Worm (Caenorhabditis elegans) whole organism, mixed stage, embryonic: ENCODE data around the gene sru-3.

ENCODE experiments used
- M03D4.4 ChIP-seq: sonication (generic microtip); optimal IDR thresholded peaks from 2 replicates; lab custom pipeline; 2017; ENCODE audit warnings: mild to moderate bottlenecking, missing genetic modification characterization, missing compliant biosample characterization
- bed-3 ChIP-seq: fragments of 200-800 bp; sonication (Bioruptor generic); optimal IDR thresholded peaks from 3 replicates; lab custom pipeline; 2018; ENCODE audit warnings: mild to moderate bottlenecking, missing genetic modification characterization, moderate library complexity, missing compliant biosample characterization
- blmp-1 ChIP-seq: fragments of 150-350 bp; optimal IDR thresholded peaks from 2 replicates; lab custom pipeline; 2014; ENCODE audit warnings: missing biosample characterization, missing genetic modification characterization
- ceh-39 ChIP-seq: fragments of 150-350 bp; optimal IDR thresholded peaks from 2 replicates; lab custom pipeline; 2014; ENCODE audit warnings: missing biosample characterization, missing genetic modification characterization
- ceh-43 ChIP-seq: fragments of 200-800 bp; sonication (Bioruptor generic); optimal IDR thresholded peaks from 2 replicates; lab custom pipeline; 2018; ENCODE audit warnings: mild to moderate bottlenecking, missing genetic modification characterization, moderate library complexity, missing compliant biosample characterization
- ceh-83 ChIP-seq: fragments of 200-800 bp; sonication (Bioruptor generic); optimal IDR thresholded peaks from 2 replicates; lab custom pipeline; 2018; ENCODE audit warnings: mild to moderate bottlenecking, missing genetic modification characterization, missing compliant biosample characterization
- ces-1 ChIP-seq: fragments of 150-350 bp; optimal IDR thresholded peaks from 2 replicates; lab custom pipeline; 2014; ENCODE audit warnings: missing biosample characterization, missing genetic modification reagents, missing genetic modification characterization
- cnd-1 ChIP-seq: fragments of 200-800 bp; sonication (Bioruptor generic); optimal IDR thresholded peaks from 2 replicates; lab custom pipeline; 2018; ENCODE audit warnings: mild to moderate bottlenecking, missing genetic modification characterization, missing compliant biosample characterization
- drap-1 ChIP-seq: fragments of 200-800 bp; sonication (Bioruptor generic); optimal IDR thresholded peaks from 3 replicates; lab custom pipeline; 2018; ENCODE audit warnings: mild to moderate bottlenecking, missing genetic modification characterization, missing compliant biosample characterization
- elt-3 ChIP-seq: fragments of 150-350 bp; optimal IDR thresholded peaks from 2 replicates; lab custom pipeline; 2014; ENCODE audit warnings: missing biosample characterization, missing genetic modification characterization
- flh-1 ChIP-seq: fragments of 200-800 bp; sonication (Bioruptor generic); optimal IDR thresholded peaks from 2 replicates; lab custom pipeline; 2018; ENCODE audit warnings: mild to moderate bottlenecking, missing genetic modification characterization, moderate library complexity, missing compliant biosample characterization
- ham-2 ChIP-seq: fragments of 200-800 bp; sonication (Bioruptor generic); optimal IDR thresholded peaks from 2 replicates; lab custom pipeline; 2018; ENCODE audit warnings: mild to moderate bottlenecking, missing genetic modification characterization, missing compliant biosample characterization
- hlh-1 ChIP-seq: fragments of 150-350 bp; optimal IDR thresholded peaks from 2 replicates; lab custom pipeline; 2014; ENCODE audit warnings: missing biosample characterization, missing genetic modification reagents, missing genetic modification characterization
- lin-13 ChIP-seq: fragments of 150-350 bp; optimal IDR thresholded peaks from 2 replicates; lab custom pipeline; 2014; ENCODE audit warnings: missing biosample characterization, missing genetic modification characterization
- lin-32 ChIP-seq: fragments of 200-800 bp; sonication (Bioruptor generic); optimal IDR thresholded peaks from 2 replicates; lab custom pipeline; 2018; ENCODE audit warnings: mild to moderate bottlenecking, missing genetic modification characterization, missing compliant biosample characterization
- lsy-2 ChIP-seq: fragments of 150-350 bp; optimal IDR thresholded peaks from 2 replicates; lab custom pipeline; 2014; ENCODE audit warnings: missing biosample characterization, missing genetic modification characterization
- mab-5 ChIP-seq: fragments of 150-350 bp; optimal IDR thresholded peaks from 2 replicates; lab custom pipeline; 2014; ENCODE audit warnings: missing biosample characterization, missing genetic modification characterization
- mep-1 ChIP-seq: fragments of 150-350 bp; optimal IDR thresholded peaks from 2 replicates; lab custom pipeline; 2017; ENCODE audit warnings: missing biosample characterization, missing genetic modification reagents, missing genetic modification characterization, inconsistent platforms
- mls-2 ChIP-seq: sonication (generic microtip); optimal IDR thresholded peaks from 2 replicates; lab custom pipeline; 2016; ENCODE audit warnings: mild to moderate bottlenecking, missing genetic modification characterization, moderate library complexity, missing compliant biosample characterization
- nhr-12 ChIP-seq: fragments of 150-350 bp; optimal IDR thresholded peaks from 2 replicates; lab custom pipeline; 2014; ENCODE audit warnings: missing biosample characterization, missing genetic modification characterization
- nhr-2 ChIP-seq: fragments of 150-350 bp; optimal IDR thresholded peaks from 2 replicates; lab custom pipeline; 2014; ENCODE audit warnings: missing biosample characterization, missing genetic modification characterization
- nhr-237 ChIP-seq: fragments of 150-350 bp; optimal IDR thresholded peaks from 2 replicates; lab custom pipeline; 2014; ENCODE audit warnings: missing biosample characterization, missing genetic modification characterization
- nhr-28 ChIP-seq: fragments of 150-350 bp; optimal IDR thresholded peaks from 2 replicates; lab custom pipeline; 2014; ENCODE audit warnings: missing biosample characterization, missing genetic modification characterization
- nhr-76 ChIP-seq: sonication (generic microtip); optimal IDR thresholded peaks from 2 replicates; lab custom pipeline; 2017; ENCODE audit warnings: missing biosample characterization, missing genetic modification characterization
- pha-4 ChIP-seq: fragments of 150-350 bp; optimal IDR thresholded peaks from 2 replicates; lab custom pipeline; 2018; ENCODE audit warnings: missing biosample characterization, missing genetic modification reagents, missing genetic modification characterization
- sem-2 ChIP-seq: fragments of 200-800 bp; sonication (Bioruptor generic); optimal IDR thresholded peaks from 2 replicates; lab custom pipeline; 2018; ENCODE audit warnings: mild to moderate bottlenecking, missing genetic modification characterization, missing compliant biosample characterization
- snpc-4 ChIP-seq: fragments of 150-350 bp; optimal IDR thresholded peaks from 2 replicates; lab custom pipeline; 2014; ENCODE audit warnings: missing biosample characterization, missing genetic modification characterization
- sptf-1 ChIP-seq: sonication (generic microtip); optimal IDR thresholded peaks from 2 replicates; lab custom pipeline; 2017; ENCODE audit warnings: mild to moderate bottlenecking, missing genetic modification characterization, moderate library complexity, missing compliant biosample characterization
- tbx-8 ChIP-seq: fragments of 200-800 bp; sonication (Bioruptor generic); optimal IDR thresholded peaks from 2 replicates; lab custom pipeline; 2018; ENCODE audit warnings: mild to moderate bottlenecking, missing genetic modification characterization, moderate library complexity, missing compliant biosample characterization
- unc-120 ChIP-seq: sonication (generic microtip); optimal IDR thresholded peaks from 2 replicates; lab custom pipeline; 2017; ENCODE audit warnings: missing genetic modification characterization, missing compliant biosample characterization; ENCODE audit not compliant: poor library complexity, severe bottlenecking
- unc-39 ChIP-seq: fragments of 150-350 bp; optimal IDR thresholded peaks from 2 replicates; lab custom pipeline; 2014; ENCODE audit warnings: missing biosample characterization, missing genetic modification characterization
- unc-62 ChIP-seq: fragments of 150-350 bp; optimal IDR thresholded peaks from 2 replicates; lab custom pipeline; 2014; ENCODE audit warnings: missing biosample characterization, missing genetic modification reagents, missing genetic modification characterization
- zip-8 ChIP-seq: fragments of 150-350 bp; optimal IDR thresholded peaks from 2 replicates; lab custom pipeline; 2014; ENCODE audit warnings: missing biosample characterization, missing genetic modification characterization
- ztf-11 ChIP-seq: fragments of 150-350 bp; optimal IDR thresholded peaks from 2 replicates; lab custom pipeline; 2014; ENCODE audit warnings: missing biosample characterization, missing genetic modification characterization

sru-3 gene

DNA sequence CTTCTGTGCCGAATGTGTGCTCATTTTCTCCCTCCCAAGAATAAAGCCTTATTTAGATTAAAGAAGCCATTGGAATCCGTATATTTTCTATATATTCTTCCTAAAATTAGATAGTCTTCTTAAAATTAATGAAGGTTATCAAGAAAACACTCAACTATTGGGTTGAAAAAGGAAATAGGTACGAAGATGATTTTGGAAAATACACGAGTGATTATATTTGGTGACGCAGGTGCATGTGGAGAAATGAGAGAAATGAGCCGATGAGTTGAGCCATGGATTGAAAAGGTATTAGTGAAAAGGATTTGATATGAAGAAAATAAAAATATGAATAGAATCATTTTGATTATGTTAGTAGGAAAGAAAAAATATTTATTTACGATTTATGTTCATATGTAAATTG, 15.5 kb upstream of the sru-3 start, which contains the start of gene cng-3:
TSS of gene cng-3 (minus strand) at position 102 of the 400 bp plus-strand sequence.
- TF ChIP-seq mls-2 (tag; lab: Kevin White, UChicago): no peak
- no peak for TF ChIP-seq snpc-4 (tag; lab: Kevin White, UChicago)
- no peak for TF ChIP-seq nhr-76 (tag; lab: Kevin White, UChicago)
- TF ChIP-seq pha-4 (tag; lab: Kevin White, UChicago): no peak
- no peak for TF ChIP-seq ceh-39
- no peak for TF ChIP-seq sptf-1 (tag; lab: Kevin White, UChicago)
- no peak for TF ChIP-seq elt-3 (tag; lab: Kevin White, UChicago)
- TF ChIP-seq unc-39 (tag; lab: Kevin White, UChicago): no peak
- no peak for TF ChIP-seq ham-2 (GFP tag; lab: Kevin White, UChicago)
- TF ChIP-seq nhr-2: no peak
- no peak for TF ChIP-seq lin-13 (tag; lab: Kevin White, UChicago)
- TF ChIP-seq nhr-12: no peak
- no peak for TF ChIP-seq ztf-11 (tag; lab: Kevin White, UChicago)
- TF ChIP-seq lin-32 (GFP tag; lab: Kevin White, UChicago): no peak
- no peak for TF ChIP-seq mep-1 (tag; lab: Kevin White, UChicago)
- TF ChIP-seq cnd-1: no peak
- TF ChIP-seq drap-1 (GFP tag; lab: Kevin White, UChicago): no peak
- no peak for TF ChIP-seq unc-120 (tag; lab: Kevin White, UChicago)
- TF ChIP-seq nhr-237 (tag; lab: Kevin White, UChicago): no peak

DNA sequence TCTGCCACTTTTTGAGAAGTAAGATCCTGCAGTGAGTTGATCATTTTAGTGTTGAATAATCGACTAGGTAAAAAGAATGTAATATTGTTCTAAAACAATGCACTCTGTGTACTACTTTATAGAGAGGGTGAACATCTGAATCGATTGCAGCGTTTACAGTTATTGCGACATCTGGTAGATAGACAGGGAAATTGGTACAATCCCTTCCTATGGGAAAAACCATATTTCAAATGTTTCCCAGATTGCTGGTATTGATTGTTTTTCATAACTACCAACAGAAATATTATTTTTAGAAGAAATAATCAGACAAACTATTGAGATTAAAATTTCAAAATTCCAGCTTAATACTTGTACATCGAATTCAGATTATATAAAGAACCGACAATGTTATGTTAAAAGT, 11.4 kb upstream of the sru-3 start, which contains the start of gene gadr-2:
TSS of gene gadr-2 (minus strand) at position 101 of the 400 bp plus-strand sequence.
- TF ChIP-seq lin-32 (GFP tag; lab: Kevin White, UChicago) (no peak), ces-1 (no peak), nhr-28 (tag; lab: Kevin White, UChicago) (no peak), sptf-1 (tag; lab: Kevin White, UChicago) (no peak), unc-39 (tag; lab: Kevin White, UChicago) (no peak), ceh-83 (GFP tag; lab: Kevin White, UChicago) (no peak), nhr-12 (no peak), lsy-2 (tag; lab: Kevin White, UChicago) (no peak), bed-3 (no peak), cnd-1 (no peak), ztf-11 (tag; lab: Kevin White, UChicago) (no peak), ceh-43 (no peak), elt-3 (tag; lab: Kevin White, UChicago) (no peak), pha-4 (tag; lab: Kevin White, UChicago) (no peak), lin-13 (tag; lab: Kevin White, UChicago) (no peak), snpc-4 (tag; lab: Kevin White, UChicago) (no peak)

ce11 chrIV:9485972-9486371, 10.4 kb upstream of the sru-3 start, which contains the start of gene sru-2:
Gene sru-2 (plus strand): TSS chrIV:9486272.
- TF ChIP-seq drap-1 (GFP tag; lab: Kevin White, UChicago) (no peak), sem-2 (GFP tag; lab: Kevin White, UChicago) (no peak), ces-1 (no peak), M03D4.4 (tag; lab: Kevin White, UChicago) (no peak), zip-8 (tag; lab: Kevin White, UChicago) (no peak), nhr-12 (no peak), cnd-1 (no peak), ztf-11 (tag; lab: Kevin White, UChicago) (no peak), unc-62 (GFP tag; lab: Kevin White, UChicago) (no peak), hlh-1 (no peak), nhr-28 (tag; lab: Kevin White, UChicago) (no peak), nhr-76 (tag; lab: Kevin White, UChicago) (no peak), mls-2 (tag; lab: Kevin White, UChicago) (no peak), nhr-2 (no peak), ceh-83 (GFP tag; lab: Kevin White, UChicago) (no peak), flh-1 (no peak), ceh-39 (no peak), sptf-1 (tag; lab: Kevin White, UChicago) (no peak)

DNA sequence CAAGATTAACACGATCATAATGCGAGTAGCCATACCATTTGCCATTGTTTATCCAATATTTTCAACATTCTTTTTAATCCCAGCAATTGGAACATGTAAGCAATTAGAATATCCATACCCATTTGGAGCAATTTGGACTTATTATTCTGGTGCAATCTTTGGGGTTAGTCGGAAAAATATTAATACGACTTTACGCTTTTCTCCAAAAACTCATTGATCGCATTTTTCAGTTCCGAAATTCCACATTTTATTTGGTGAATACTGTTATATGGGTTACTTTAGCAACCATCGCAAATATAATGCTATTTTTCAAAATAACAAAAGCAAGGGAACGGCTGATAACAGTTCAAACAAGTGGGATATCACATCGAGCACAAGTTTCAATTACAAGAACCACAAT, 9.6 kb upstream of the sru-3 start:
- TF ChIP-seq bed-3 (no peak), ham-2 (GFP tag; lab: Kevin White, UChicago) (no peak), zip-8 (tag; lab: Kevin White, UChicago) (no peak), nhr-2 (no peak), nhr-76 (tag; lab: Kevin White, UChicago) (no peak), flh-1 (no peak), blmp-1 (tag; lab: Kevin White, UChicago) (no peak), ceh-43 (no peak), ces-1 (no peak), M03D4.4 (tag; lab: Kevin White, UChicago) (no peak), mab-5 (tag; lab: Kevin White, UChicago) (no peak), tbx-8 (no peak), unc-39 (tag; lab: Kevin White, UChicago) (no peak), sem-2 (GFP tag; lab: Kevin White, UChicago) (no peak), ztf-11 (tag; lab: Kevin White, UChicago) (no peak)
